Worm (Caenorhabditis elegans) whole organism, late embryonic: ENCODE results near the gene igeg-2.

Source experiments
- C08G9.2 ChIP-seq: sonication (generic microtip); optimal IDR thresholded peaks from 2 replicates; lab custom pipeline; 2016; ENCODE audit warnings: mild to moderate bottlenecking, missing genetic modification characterization, moderate library complexity, missing compliant biosample characterization
- C38D4.7 ChIP-seq: fragments of 200-800 bp; sonication (Bioruptor generic); optimal IDR thresholded peaks from 2 replicates; lab custom pipeline; 2018; ENCODE audit warnings: mild to moderate bottlenecking, missing genetic modification characterization, moderate library complexity, missing compliant biosample characterization
- F13H6.1 ChIP-seq: sonication (generic microtip); optimal IDR thresholded peaks from 2 replicates; lab custom pipeline; 2016; ENCODE audit warnings: missing genetic modification characterization, missing compliant biosample characterization
- K02D7.2 ChIP-seq: sonication (generic microtip); optimal IDR thresholded peaks from 2 replicates; lab custom pipeline; 2017; ENCODE audit warnings: mild to moderate bottlenecking, missing genetic modification characterization, missing compliant biosample characterization
- K09A11.1 ChIP-seq: sonication (generic microtip); optimal IDR thresholded peaks from 2 replicates; lab custom pipeline; 2017; ENCODE audit warnings: antibody characterized with exemption, mild to moderate bottlenecking, missing genetic modification characterization, missing compliant biosample characterization; ENCODE audit not compliant: insufficient read depth
- Y22D7AL.16 ChIP-seq: sonication (generic microtip); optimal IDR thresholded peaks from 2 replicates; lab custom pipeline; 2016; ENCODE audit warnings: missing genetic modification characterization, missing compliant biosample characterization
- ama-1 ChIP-seq: fragments of 150-350 bp; optimal IDR thresholded peaks from 2 replicates; lab custom pipeline; 2014
- ceh-14 ChIP-seq: sonication (generic microtip); optimal IDR thresholded peaks from 2 replicates; lab custom pipeline; 2016; ENCODE audit warnings: missing genotype, missing genetic modification characterization, missing compliant biosample characterization
- ceh-19 ChIP-seq: fragments of 200-800 bp; sonication (Bioruptor generic); optimal IDR thresholded peaks from 2 replicates; lab custom pipeline; 2018; ENCODE audit warnings: mild to moderate bottlenecking, missing genetic modification characterization, missing compliant biosample characterization
- ceh-22 ChIP-seq: sonication (generic microtip); optimal IDR thresholded peaks from 2 replicates; lab custom pipeline; 2017; ENCODE audit warnings: missing biosample characterization, missing genetic modification characterization
- ceh-24 ChIP-seq: sonication (generic microtip); optimal IDR thresholded peaks from 2 replicates; lab custom pipeline; 2016; ENCODE audit warnings: mild to moderate bottlenecking, missing genetic modification characterization, missing compliant biosample characterization
- ceh-30 ChIP-seq: fragments of 150-350 bp; optimal IDR thresholded peaks from 2 replicates; lab custom pipeline; 2014; ENCODE audit warnings: missing biosample characterization, missing genetic modification characterization
- ceh-45 ChIP-seq: fragments of 200-800 bp; sonication (Bioruptor generic); IDR thresholded peaks from 2 replicates; pipeline ENCODE4 v1.3.6; 2022; ENCODE audit warnings: missing genetic modification reagents, missing genetic modification characterization, missing compliant biosample characterization
- ceh-48 ChIP-seq: sonication (generic microtip); optimal IDR thresholded peaks from 2 replicates; lab custom pipeline; 2016; ENCODE audit warnings: missing genetic modification characterization, inconsistent platforms, missing compliant biosample characterization
- dmd-4 ChIP-seq: sonication (generic microtip); optimal IDR thresholded peaks from 2 replicates; lab custom pipeline; 2016; ENCODE audit warnings: borderline replicate concordance, missing genetic modification characterization, missing compliant biosample characterization
- dve-1 ChIP-seq: sonication (generic microtip); optimal IDR thresholded peaks from 2 replicates; lab custom pipeline; 2017; ENCODE audit warnings: antibody characterized with exemption, mild to moderate bottlenecking, missing genetic modification characterization, missing compliant biosample characterization
- elt-4 ChIP-seq: sonication (generic microtip); optimal IDR thresholded peaks from 2 replicates; lab custom pipeline; 2016; ENCODE audit warnings: missing genetic modification characterization, missing compliant biosample characterization
- eyg-1 ChIP-seq: sonication (generic microtip); optimal IDR thresholded peaks from 2 replicates; lab custom pipeline; 2016; ENCODE audit warnings: missing genotype, missing genetic modification characterization, missing compliant biosample characterization
- fkh-10 ChIP-seq: fragments of 150-350 bp; optimal IDR thresholded peaks from 2 replicates; lab custom pipeline; 2014; ENCODE audit warnings: missing biosample characterization, missing genetic modification reagents, missing genetic modification characterization
- fkh-6 ChIP-seq: sonication (generic microtip); optimal IDR thresholded peaks from 2 replicates; lab custom pipeline; 2016; ENCODE audit warnings: missing genetic modification characterization, missing compliant biosample characterization
- hlh-15 ChIP-seq: sonication (generic microtip); optimal IDR thresholded peaks from 2 replicates; lab custom pipeline; 2016; ENCODE audit warnings: missing genetic modification characterization, missing compliant biosample characterization
- hlh-30 ChIP-seq: sonication (generic microtip); optimal IDR thresholded peaks from 2 replicates; lab custom pipeline; 2017; ENCODE audit warnings: antibody characterized with exemption, missing genetic modification characterization, missing compliant biosample characterization; ENCODE audit not compliant: insufficient read depth
- mec-3 ChIP-seq: sonication (generic microtip); optimal IDR thresholded peaks from 2 replicates; lab custom pipeline; 2016; ENCODE audit warnings: borderline replicate concordance, missing genetic modification characterization, missing compliant biosample characterization
- npax-4 ChIP-seq: sonication (generic microtip); optimal IDR thresholded peaks from 2 replicates; lab custom pipeline; 2016; ENCODE audit warnings: missing genetic modification characterization, missing compliant biosample characterization
- pag-3 ChIP-seq: sonication (generic microtip); optimal IDR thresholded peaks from 2 replicates; lab custom pipeline; 2016; ENCODE audit warnings: missing compliant biosample characterization, missing genetic modification characterization, borderline replicate concordance
- pat-9 ChIP-seq: fragments of 200-800 bp; sonication (Bioruptor generic); optimal IDR thresholded peaks from 2 replicates; lab custom pipeline; 2018; ENCODE audit warnings: mild to moderate bottlenecking, missing genetic modification characterization, moderate library complexity, missing compliant biosample characterization
- rnt-1 ChIP-seq: sonication (generic microtip); optimal IDR thresholded peaks from 2 replicates; lab custom pipeline; 2016; ENCODE audit warnings: missing genetic modification characterization, missing compliant biosample characterization
- sdc-2 ChIP-seq: sonication (generic microtip); optimal IDR thresholded peaks from 2 replicates; lab custom pipeline; 2016; ENCODE audit warnings: missing genotype, missing genetic modification characterization, missing compliant biosample characterization
- sox-2 ChIP-seq: fragments of 200-800 bp; sonication (Bioruptor generic); IDR thresholded peaks from 2 replicates; pipeline ENCODE4 v1.3.6; 2022; ENCODE audit warnings: missing genetic modification reagents, missing genetic modification characterization, missing compliant biosample characterization
- sox-4 ChIP-seq: sonication (generic microtip); optimal IDR thresholded peaks from 2 replicates; lab custom pipeline; 2017; ENCODE audit warnings: mild to moderate bottlenecking, missing genetic modification characterization, inconsistent platforms, missing compliant biosample characterization
- tbx-2 ChIP-seq: sonication (generic microtip); optimal IDR thresholded peaks from 2 replicates; lab custom pipeline; 2016; ENCODE audit warnings: missing genetic modification characterization, missing compliant biosample characterization
- tbx-7 ChIP-seq: sonication (generic microtip); optimal IDR thresholded peaks from 2 replicates; lab custom pipeline; 2016; ENCODE audit warnings: missing genotype, missing genetic modification characterization, missing compliant biosample characterization
- ttx-3 ChIP-seq: sonication (generic microtip); optimal IDR thresholded peaks from 2 replicates; lab custom pipeline; 2016; ENCODE audit warnings: missing genetic modification reagents, missing genetic modification characterization, missing compliant biosample characterization
- unc-42 ChIP-seq: sonication (generic microtip); optimal IDR thresholded peaks from 2 replicates; lab custom pipeline; 2016; ENCODE audit warnings: missing genotype, missing genetic modification characterization, missing compliant biosample characterization
- unc-55 ChIP-seq: sonication (generic microtip); optimal IDR thresholded peaks from 2 replicates; lab custom pipeline; 2017; ENCODE audit warnings: missing biosample characterization, missing genetic modification reagents, missing genetic modification characterization
- unc-86 ChIP-seq: sonication (generic microtip); optimal IDR thresholded peaks from 2 replicates; lab custom pipeline; 2016; ENCODE audit warnings: missing genetic modification characterization, missing compliant biosample characterization
- zip-5 ChIP-seq: sonication (generic microtip); optimal IDR thresholded peaks from 2 replicates; lab custom pipeline; 2016; ENCODE audit warnings: missing genetic modification characterization, missing compliant biosample characterization
- ztf-16 ChIP-seq: sonication (generic microtip); optimal IDR thresholded peaks from 2 replicates; lab custom pipeline; 2017; ENCODE audit warnings: missing genetic modification characterization, missing compliant biosample characterization

The igeg-2 gene

DNA sequence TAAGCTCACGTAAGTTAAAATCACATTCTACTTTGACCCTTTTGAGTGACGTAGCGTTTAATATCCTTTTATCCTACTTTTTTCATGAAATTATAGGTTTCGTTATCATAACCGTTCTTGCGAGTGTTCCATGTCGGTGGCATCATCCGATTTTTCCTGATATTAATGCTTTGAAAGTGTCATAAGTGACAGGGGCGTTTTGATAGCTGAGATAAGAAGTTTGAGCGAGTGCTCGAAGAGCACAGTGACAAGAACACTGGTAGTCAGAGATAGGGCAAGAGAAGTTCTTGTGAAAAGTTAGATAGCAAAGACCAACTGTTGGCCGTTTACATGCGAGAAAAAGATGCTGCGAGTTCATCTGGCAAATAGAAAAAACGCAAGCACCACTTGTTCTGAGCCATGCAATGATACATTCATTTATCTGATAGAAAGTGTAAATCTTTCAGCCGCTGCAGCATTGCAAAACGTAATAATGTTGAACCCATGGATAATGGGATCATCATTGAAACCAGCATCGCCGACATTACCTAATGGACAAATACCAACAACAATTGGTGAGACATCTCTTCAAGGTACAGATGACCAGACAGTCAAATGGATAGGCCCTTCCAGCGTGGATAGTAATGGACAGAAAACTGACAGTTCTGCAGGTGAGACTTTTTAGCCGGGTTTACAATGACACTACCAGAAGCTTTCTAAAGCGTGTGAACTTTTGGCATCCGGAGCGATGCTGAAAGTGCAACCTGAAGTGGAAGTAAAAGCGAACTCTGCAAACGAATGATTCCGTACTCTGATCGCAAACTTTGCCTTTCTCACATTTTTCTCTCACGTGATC, 34.8 kb upstream of the igeg-2 start:
- TF ChIP-seq tbx-7 (tag; lab: Kevin White, UChicago) = no peak
- TF ChIP-seq sox-4 (tag; lab: Kevin White, UChicago) = no peak
- TF ChIP-seq dve-1 = no peak
- no peak for TF ChIP-seq ztf-16 (tag; lab: Kevin White, UChicago)
- TF ChIP-seq unc-86 (tag; lab: Kevin White, UChicago) = no peak
- TF ChIP-seq ceh-24 = no peak
- no peak for TF ChIP-seq K09A11.1 (tag; lab: Kevin White, UChicago)
- TF ChIP-seq ceh-14 (tag; lab: Kevin White, UChicago) = no peak
- no peak for TF ChIP-seq dmd-4 (tag; lab: Kevin White, UChicago)
- TF ChIP-seq sdc-2 (tag; lab: Kevin White, UChicago) = no peak
- TF ChIP-seq unc-55 (GFP tag; lab: Kevin White, UChicago) = no peak
- no peak for TF ChIP-seq npax-4 (tag; lab: Kevin White, UChicago)
- no peak for TF ChIP-seq sox-2 (GFP tag; lab: Robert Waterston, UW)
- TF ChIP-seq hlh-30 = no peak
- no peak for TF ChIP-seq ceh-19 (GFP tag; lab: Kevin White, UChicago)

DNA sequence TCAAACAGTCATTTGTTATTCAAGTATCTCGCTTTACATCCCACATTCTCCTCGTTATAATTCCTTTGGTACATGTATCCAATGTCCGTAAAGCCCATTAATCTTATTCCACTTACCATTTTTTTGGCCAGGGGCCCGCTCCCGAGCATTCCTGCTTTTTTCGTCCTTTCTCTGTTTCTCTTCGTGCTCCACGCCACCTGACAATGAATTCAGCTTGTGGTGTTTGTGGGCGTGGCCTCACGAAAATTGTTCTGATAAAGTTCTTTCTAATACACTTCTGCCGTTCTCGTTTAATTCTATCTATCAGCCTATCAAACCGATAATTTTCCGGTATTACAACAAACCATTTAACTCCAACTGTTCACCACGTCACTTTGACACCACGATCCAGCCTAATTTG, 33.6 kb upstream of the igeg-2 start:
- no peak for TF ChIP-seq ceh-22 (tag; lab: Kevin White, UChicago)
- TF ChIP-seq ceh-45 (GFP tag; lab: Robert Waterston, UW) = no peak

DNA sequence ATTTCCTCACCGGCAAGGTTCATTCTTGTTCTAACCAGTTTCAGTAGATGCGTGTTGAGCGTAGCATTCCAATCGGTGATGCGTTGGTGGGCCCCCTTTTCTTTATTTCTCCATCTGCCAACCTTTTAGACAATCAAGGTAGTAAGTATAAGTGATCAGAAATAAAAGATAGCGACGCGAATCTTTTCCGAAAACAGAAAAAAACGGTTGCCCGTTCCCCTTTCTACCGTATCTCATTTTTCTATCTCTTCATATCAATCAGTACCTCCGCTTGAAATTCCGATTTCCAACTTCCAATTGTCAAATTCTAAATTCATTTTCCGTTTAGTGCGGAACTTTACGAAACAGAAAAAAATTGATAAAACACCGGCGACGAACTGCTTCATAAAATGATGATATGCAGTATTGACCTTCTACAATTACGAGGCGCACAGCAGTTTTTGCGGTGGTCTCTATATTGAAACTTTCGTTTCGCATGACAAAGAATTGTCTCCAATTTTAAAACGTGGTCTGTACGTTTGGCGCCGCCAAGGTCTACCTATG, 33.0 kb upstream of the igeg-2 start:
- TF ChIP-seq tbx-7 (tag; lab: Kevin White, UChicago) (no peak), ceh-30 (no peak), F13H6.1 (tag; lab: Kevin White, UChicago) (no peak), K09A11.1 (tag; lab: Kevin White, UChicago) (no peak), K02D7.2 (no peak), pag-3 (tag; lab: Kevin White, UChicago) (no peak), eyg-1 (no peak), zip-5 (tag; lab: Kevin White, UChicago) (no peak), rnt-1 (tag; lab: Kevin White, UChicago) (no peak), Y22D7AL.16 (tag; lab: Kevin White, UChicago) (no peak), tbx-2 (tag; lab: Kevin White, UChicago) (no peak)

DNA sequence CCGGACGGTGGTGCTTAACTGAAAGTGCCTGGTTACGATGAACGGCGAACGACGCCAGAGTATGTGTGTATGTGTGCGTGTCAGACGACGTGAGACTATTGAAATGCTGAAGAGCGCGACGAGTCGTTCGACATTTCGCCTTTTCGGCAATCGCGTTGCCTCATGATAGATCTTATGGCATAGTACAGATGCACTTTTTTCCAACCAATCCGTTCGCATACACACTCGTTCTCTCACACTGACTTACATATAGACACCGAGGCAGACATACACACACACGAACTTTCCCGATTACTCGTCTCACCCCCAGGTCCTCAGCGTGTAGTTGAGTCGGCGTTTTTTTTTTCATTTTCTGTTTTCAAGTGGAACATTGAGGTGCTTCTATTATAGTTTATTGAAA, 32.3 kb upstream of the igeg-2 start:
- TF ChIP-seq unc-42 (tag; lab: Kevin White, UChicago) (no peak), fkh-10 (GFP tag; lab: Kevin White, UChicago) (no peak), fkh-6 (tag; lab: Kevin White, UChicago) (no peak), ttx-3 (tag; lab: Kevin White, UChicago) (no peak), K09A11.1 (tag; lab: Kevin White, UChicago) (no peak), tbx-7 (tag; lab: Kevin White, UChicago) (no peak), sox-4 (tag; lab: Kevin White, UChicago) (no peak), hlh-15 (no peak), ceh-45 (GFP tag; lab: Robert Waterston, UW) (no peak), pag-3 (tag; lab: Kevin White, UChicago) (no peak)

DNA sequence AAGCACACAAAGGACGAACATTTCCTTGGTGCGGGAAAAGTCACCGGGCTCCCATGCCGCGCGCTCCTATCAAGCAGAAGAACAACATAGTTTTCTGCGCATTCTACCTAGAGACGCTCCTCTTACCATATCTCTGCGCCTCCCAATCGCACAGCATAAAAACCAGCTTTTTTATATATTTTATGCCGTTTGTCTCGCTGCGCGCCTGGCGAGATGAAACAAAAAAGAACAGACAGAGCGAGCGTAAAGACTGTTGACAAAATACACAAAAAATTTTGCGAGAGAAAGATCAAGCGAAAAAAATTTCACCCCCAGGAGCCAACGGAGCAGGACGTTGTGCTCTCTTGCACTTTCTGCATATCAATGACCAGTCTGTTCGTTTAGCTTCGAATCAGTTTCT, 31.3 kb upstream of the igeg-2 start:
- TF ChIP-seq C08G9.2 (no peak), K09A11.1 (tag; lab: Kevin White, UChicago) (no peak), elt-4 (no peak), fkh-10 (GFP tag; lab: Kevin White, UChicago) (no peak), pat-9 (tag; lab: Kevin White, UChicago) (no peak), ama-1 (lab: Kevin White, UChicago) (no peak), C38D4.7 (GFP tag; lab: Kevin White, UChicago) (no peak), ceh-24 (no peak), dve-1 (no peak), npax-4 (tag; lab: Kevin White, UChicago) (no peak), ceh-30 (no peak), zip-5 (tag; lab: Kevin White, UChicago) (no peak), mec-3 (tag; lab: Kevin White, UChicago) (no peak), ceh-48 (tag; lab: Kevin White, UChicago) (no peak)
